Fruit fly (Drosophila melanogaster): Measurements from ENCODE around the gene sing.

sing gene

DNA sequence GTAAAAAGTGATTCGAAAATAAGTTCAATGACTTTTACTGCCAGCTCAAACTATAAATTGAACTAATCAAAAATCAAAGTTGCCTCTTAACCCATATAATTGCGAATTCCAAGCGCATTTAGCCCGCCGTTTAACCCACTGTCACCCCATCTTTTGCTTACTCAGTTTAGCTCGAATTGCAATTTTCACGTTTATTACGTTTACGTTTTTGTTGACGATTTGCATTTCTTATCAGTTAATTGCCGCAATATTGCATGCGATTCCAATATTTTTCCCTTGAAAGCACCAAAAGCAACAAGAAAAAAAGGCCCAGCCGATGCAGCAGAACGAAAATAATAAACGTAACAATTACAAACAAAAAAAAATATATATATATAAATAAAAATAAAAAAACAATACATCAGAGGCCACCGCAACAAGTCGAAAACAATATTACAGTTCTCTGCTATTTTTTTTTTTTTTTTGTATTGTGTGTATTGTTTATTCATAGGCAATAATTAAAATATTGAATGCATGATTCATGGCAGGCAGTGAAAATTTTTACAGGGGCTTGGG is 39.1 kb downstream of the sing start:
- TF ChIP-seq CG33017 (tag; optimal IDR thresholded peaks at IDR 0.05), result peak; percentile 5
- peak; percentile 98 for TF ChIP-seq tj (GFP tag; optimal IDR thresholded peaks at IDR 0.05)
- no peak for TF ChIP-seq CG5204 (GFP tag; optimal IDR thresholded peaks at IDR 0.05)
- peak; percentile 37 for TF ChIP-seq cic (GFP tag; optimal IDR thresholded peaks at IDR 0.05)

DNA sequence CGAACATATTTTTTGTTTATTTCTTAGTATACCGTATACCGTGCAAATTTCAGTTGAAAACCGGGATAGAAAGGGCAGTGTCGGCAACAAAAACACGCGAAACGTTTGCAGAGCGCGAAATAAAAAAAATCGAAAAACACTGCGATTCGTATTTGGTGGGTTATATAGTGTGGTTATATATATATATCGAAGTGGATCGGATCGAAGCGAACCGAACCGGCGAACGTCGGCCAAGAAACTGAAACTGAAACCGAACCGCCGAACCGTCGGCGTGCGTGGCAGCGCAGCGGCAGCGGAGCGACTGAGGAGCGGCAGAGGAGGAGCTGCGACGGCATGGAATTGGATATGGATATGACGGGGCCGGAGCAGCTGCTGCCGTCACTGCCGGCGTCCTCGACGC is 42.1 kb downstream of the sing start, which contains the start of the genes CG32572 and CG34325:
CG32572 (plus strand) TSS at position 16 of the 400 bp plus-strand sequence.
CG34325 (minus strand) TSS at position 244 of the 400 bp plus-strand sequence.
- TF ChIP-seq CG14711 (tag; optimal IDR thresholded peaks at IDR 0.05) (no peak), CG33017 (tag; optimal IDR thresholded peaks at IDR 0.05) (no peak), bab1 (GFP tag; optimal IDR thresholded peaks at IDR 0.05) (peak; percentile 1), Clk (GFP tag; optimal IDR thresholded peaks at IDR 0.05) (no peak), CG11617 (GFP tag; optimal IDR thresholded peaks at IDR 0.05) (no peak), Crg-1 (GFP tag; optimal IDR thresholded peaks at IDR 0.05) (no peak), CG1620 (GFP tag; optimal IDR thresholded peaks at IDR 0.05) (no peak), cic (GFP tag; optimal IDR thresholded peaks at IDR 0.05) (no peak), tj (GFP tag; optimal IDR thresholded peaks at IDR 0.05) (peak; percentile 74), kay (GFP tag; ENCODE audit: borderline replicate concordance) (no peak), CG12768 (GFP tag; optimal IDR thresholded peaks at IDR 0.05) (no peak), toe (GFP tag; optimal IDR thresholded peaks at IDR 0.05) (no peak), CG7101 (tag; optimal IDR thresholded peaks at IDR 0.05) (no peak), Hr96 (GFP tag; optimal IDR thresholded peaks at IDR 0.05) (no peak), ovo (GFP tag; optimal IDR thresholded peaks at IDR 0.05) (no peak), Mnt (GFP tag; optimal IDR thresholded peaks at IDR 0.05) (no peak), pad (GFP tag; optimal IDR thresholded peaks at IDR 0.05) (no peak)

DNA sequence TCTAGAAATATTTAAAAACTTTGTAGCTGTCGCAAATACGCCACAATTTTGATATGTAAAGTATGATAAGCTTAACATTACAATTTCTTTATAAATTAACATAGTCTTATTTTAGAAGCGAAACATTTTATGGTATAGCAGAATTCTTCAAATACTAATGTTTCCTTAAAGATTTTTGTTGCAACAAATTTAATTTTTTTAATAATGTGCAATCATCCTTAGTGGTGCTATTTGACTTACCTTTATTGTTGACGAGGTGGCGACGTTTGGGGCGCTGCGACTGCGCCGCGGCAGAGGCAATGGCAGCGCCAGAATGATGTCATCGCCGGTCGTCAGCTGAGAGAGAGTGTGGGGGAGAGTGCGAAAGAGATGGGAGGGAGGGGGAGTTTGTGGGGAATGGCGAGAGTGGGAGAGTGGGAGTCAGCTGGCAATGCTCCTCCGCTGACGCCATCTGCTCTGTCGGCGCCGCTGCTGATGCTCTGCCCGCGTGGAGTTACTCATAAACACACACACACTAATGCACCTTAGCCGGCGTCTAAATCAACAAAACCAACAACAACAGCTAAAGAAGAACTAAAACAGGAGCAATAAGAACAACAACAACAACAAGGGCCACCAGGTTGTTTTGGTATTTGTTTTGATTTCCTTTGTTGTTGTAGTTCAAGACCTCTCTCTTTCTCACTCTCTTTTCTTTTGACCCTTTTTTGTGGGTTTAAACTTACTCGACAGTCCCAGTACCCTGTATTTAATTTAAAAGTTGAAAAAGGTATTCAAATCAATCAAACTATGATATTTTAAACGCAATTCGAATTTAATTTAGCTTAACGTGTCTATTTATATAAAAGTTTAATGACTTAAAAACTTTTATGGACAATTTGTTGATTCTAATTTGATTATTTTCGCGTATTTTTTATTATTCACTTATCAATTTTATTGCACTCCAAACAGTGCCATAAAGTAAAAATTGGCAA is 44.4 kb downstream of the sing start:
- TF ChIP-seq pad (GFP tag; optimal IDR thresholded peaks at IDR 0.05) (peak; percentile 63), cic (GFP tag; optimal IDR thresholded peaks at IDR 0.05) (no peak), ovo (GFP tag; optimal IDR thresholded peaks at IDR 0.05) (no peak), bab1 (GFP tag; optimal IDR thresholded peaks at IDR 0.05) (peak; percentile 43), CG1620 (GFP tag; optimal IDR thresholded peaks at IDR 0.05) (no peak), Hr96 (GFP tag; optimal IDR thresholded peaks at IDR 0.05) (no peak), cnc (optimal IDR thresholded peaks at IDR 0.05) (no peak), kay (GFP tag; ENCODE audit: borderline replicate concordance) (no peak), CG33017 (tag; optimal IDR thresholded peaks at IDR 0.05) (peak; percentile 22), toe (GFP tag; optimal IDR thresholded peaks at IDR 0.05) (peak; percentile 5), CG12768 (GFP tag; optimal IDR thresholded peaks at IDR 0.05) (no peak), tj (GFP tag; optimal IDR thresholded peaks at IDR 0.05) (no peak), Mnt (GFP tag; optimal IDR thresholded peaks at IDR 0.05) (no peak), CG7101 (tag; optimal IDR thresholded peaks at IDR 0.05) (peak; percentile 52), Crg-1 (GFP tag; optimal IDR thresholded peaks at IDR 0.05) (no peak), Clk (GFP tag; optimal IDR thresholded peaks at IDR 0.05) (no peak), CG11617 (GFP tag; optimal IDR thresholded peaks at IDR 0.05) (peak; percentile 32), CG5204 (GFP tag; optimal IDR thresholded peaks at IDR 0.05) (peak; percentile 21), CG7045 (GFP tag; optimal IDR thresholded peaks at IDR 0.05) (no peak), CG14711 (tag; optimal IDR thresholded peaks at IDR 0.05) (no peak)

DNA sequence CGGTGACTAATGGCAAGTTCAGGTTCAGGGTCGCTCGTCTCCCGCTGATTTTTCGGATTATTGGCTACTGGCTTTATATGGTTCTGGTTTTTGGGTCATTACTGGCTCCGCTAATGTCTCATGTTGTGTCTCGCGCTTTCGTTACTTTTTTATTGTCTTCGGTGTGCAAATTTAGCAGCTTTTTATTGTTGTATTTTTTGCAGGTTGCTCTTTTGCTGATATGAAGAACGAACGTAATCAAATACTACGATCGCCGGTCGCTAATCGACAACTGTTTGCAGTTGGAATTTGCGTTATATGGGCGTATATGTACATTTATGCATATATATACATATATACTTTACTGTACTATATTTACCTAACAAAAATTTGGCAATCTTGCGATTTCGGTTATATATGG is 45.4 kb downstream of the sing start:
- TF ChIP-seq tj (GFP tag; optimal IDR thresholded peaks at IDR 0.05) (peak; percentile 93), bab1 (GFP tag; optimal IDR thresholded peaks at IDR 0.05) (peak; percentile 3), CG7101 (tag; optimal IDR thresholded peaks at IDR 0.05) (no peak)

DNA sequence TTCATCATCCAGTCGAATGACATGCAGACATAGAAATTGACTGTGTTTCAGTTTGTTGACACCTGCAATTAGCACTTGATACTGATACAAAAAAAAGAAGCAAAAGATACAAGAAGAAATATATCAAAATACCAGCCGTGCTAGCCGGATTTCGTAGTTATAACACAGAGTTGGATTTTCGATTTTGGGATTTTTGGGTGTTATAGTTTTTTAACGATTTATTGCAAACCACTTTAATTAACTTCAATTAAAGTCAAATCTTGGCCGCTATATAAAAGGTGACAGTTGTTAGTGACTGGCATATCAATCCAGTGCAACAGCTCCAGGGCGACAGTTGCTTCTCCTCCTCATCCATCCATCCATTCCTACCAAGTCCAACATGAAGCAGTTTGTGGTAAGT is 51.7 kb downstream of the sing start, which contains the start of gene TwdlX:
TwdlX (plus strand) TSS at position 301 of the 400 bp plus-strand sequence.
- TF ChIP-seq CG14711 (tag; optimal IDR thresholded peaks at IDR 0.05) (no peak), CG12768 (GFP tag; optimal IDR thresholded peaks at IDR 0.05) (no peak), CG7045 (GFP tag; optimal IDR thresholded peaks at IDR 0.05) (no peak), ovo (GFP tag; optimal IDR thresholded peaks at IDR 0.05) (no peak), CG7101 (tag; optimal IDR thresholded peaks at IDR 0.05) (no peak), pad (GFP tag; optimal IDR thresholded peaks at IDR 0.05) (no peak), Hr96 (GFP tag; optimal IDR thresholded peaks at IDR 0.05) (no peak), CG5204 (GFP tag; optimal IDR thresholded peaks at IDR 0.05) (no peak), bab1 (GFP tag; optimal IDR thresholded peaks at IDR 0.05) (no peak), cic (GFP tag; optimal IDR thresholded peaks at IDR 0.05) (no peak), CG33017 (tag; optimal IDR thresholded peaks at IDR 0.05) (no peak), Mnt (GFP tag; optimal IDR thresholded peaks at IDR 0.05) (no peak), tj (GFP tag; optimal IDR thresholded peaks at IDR 0.05) (no peak), Clk (GFP tag; optimal IDR thresholded peaks at IDR 0.05) (no peak), Crg-1 (GFP tag; optimal IDR thresholded peaks at IDR 0.05) (no peak), CG1620 (GFP tag; optimal IDR thresholded peaks at IDR 0.05) (no peak)
